Worm (Caenorhabditis elegans): Measurements from ENCODE around the gene mrps-17.
A peak's percentile ranks its signal among the peaks of the same experiment; 100 is the strongest.

DNA sequence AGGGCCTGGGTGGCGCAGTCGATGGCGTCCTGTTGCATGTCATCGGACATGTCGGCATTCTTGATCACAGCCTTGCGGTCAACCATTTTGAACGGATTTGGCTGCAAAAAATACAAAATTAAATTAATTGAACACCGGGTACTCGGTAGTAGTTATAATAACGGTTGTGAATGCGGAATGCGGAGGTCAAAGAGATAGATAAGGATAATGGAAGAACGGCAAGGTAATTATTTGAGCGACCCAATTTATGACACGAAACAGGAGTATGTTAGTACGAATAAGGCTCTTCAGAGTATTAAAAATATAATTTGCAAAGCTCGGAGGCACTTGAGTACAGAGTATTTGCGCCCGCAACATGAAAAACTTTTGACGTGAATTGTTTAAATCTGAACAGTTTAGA lies 32.1 kb upstream of the mrps-17 start, which contains the start of gene dlc-1:
- TF ChIP-seq K11D2.4 (GFP tag; IDR thresholded peaks at IDR 0.05), result no peak
- 0 out of 2 replicates have a peak, but pooled peaks have one; percentile 15 for TF ChIP-seq Y53G8AR.9 (GFP tag; conservative IDR thresholded peaks at IDR 0.05)
- no peak for TF ChIP-seq hmg-20 (GFP tag; IDR thresholded peaks at IDR 0.05)
- TF ChIP-seq ztf-28 (GFP tag; IDR thresholded peaks at IDR 0.05), result no peak
- no peak for TF ChIP-seq mcd-1 (GFP tag; IDR thresholded peaks at IDR 0.05)
- TF ChIP-seq ama-1 (optimal IDR thresholded peaks at IDR 0.05), result no peak
- TF ChIP-seq ama-1 (GFP tag; optimal IDR thresholded peaks at IDR 0.05), result no peak
- no peak for TF ChIP-seq lin-26 (GFP tag; IDR thresholded peaks at IDR 0.05)
- TF ChIP-seq ztf-25 (GFP tag; IDR thresholded peaks at IDR 0.05), result no peak
- TF ChIP-seq aptf-2 (GFP tag; conservative IDR thresholded peaks at IDR 0.05), result no peak

Measured in whole organism, young adult.